Worm (Caenorhabditis elegans): ENCODE data around the gene srg-23.

The srg-23 gene

DNA sequence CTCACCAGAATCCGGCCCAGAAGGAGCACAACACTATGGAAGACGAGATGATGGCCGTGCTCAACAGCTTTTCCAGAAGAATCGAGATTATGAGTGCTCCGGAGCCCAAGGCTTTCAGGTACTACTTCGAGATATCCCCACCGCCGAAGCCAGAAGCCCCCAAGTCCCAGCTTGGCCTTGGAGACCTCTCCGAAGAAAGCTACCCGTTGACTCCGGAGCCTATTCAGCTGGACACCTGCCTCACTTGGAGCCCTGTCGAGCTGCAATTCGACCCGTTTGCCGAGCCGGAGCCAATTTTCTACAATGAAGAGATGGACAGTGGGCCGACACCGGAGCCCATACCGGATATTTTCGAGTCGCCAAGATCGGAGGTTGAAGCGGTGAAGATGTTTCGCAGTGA lies 34.4 kb downstream of the srg-23 start:
- no peak for TF ChIP-seq ceh-16 (tag; optimal IDR thresholded peaks at IDR 0.05)
- no peak for TF ChIP-seq nfya-1 (tag; optimal IDR thresholded peaks at IDR 0.05; ENCODE audit: insufficient read depth)
- no peak for TF ChIP-seq hmg-11 (tag; optimal IDR thresholded peaks at IDR 0.05)
- TF ChIP-seq nhr-11 (tag; optimal IDR thresholded peaks at IDR 0.05), result no peak
- TF ChIP-seq lsy-12 (tag; optimal IDR thresholded peaks at IDR 0.05), result no peak
- no peak for TF ChIP-seq nhr-76 (tag; optimal IDR thresholded peaks at IDR 0.05)
- no peak for TF ChIP-seq eor-1 (tag; optimal IDR thresholded peaks at IDR 0.05)

- TF ChIP-seq unc-39 (tag; optimal IDR thresholded peaks at IDR 0.05) (no peak), elt-3 (tag; optimal IDR thresholded peaks at IDR 0.05) (no peak), ceh-28 (tag; optimal IDR thresholded peaks at IDR 0.05) (no peak), R02D3.7 (tag; optimal IDR thresholded peaks at IDR 0.05) (no peak), pha-4 (tag; optimal IDR thresholded peaks at IDR 0.05) (no peak), jun-1 (tag; optimal IDR thresholded peaks at IDR 0.05) (no peak), nhr-11 (tag; optimal IDR thresholded peaks at IDR 0.05) (no peak), unc-62 (GFP tag; optimal IDR thresholded peaks at IDR 0.05) (no peak), egl-27 (tag; optimal IDR thresholded peaks at IDR 0.05) (no peak), daf-12 (tag; optimal IDR thresholded peaks at IDR 0.05) (no peak), pqm-1 (tag; optimal IDR thresholded peaks at IDR 0.05) (no peak), lsy-12 (tag; optimal IDR thresholded peaks at IDR 0.05) (no peak), mdl-1 (tag; optimal IDR thresholded peaks at IDR 0.05) (no peak), ceh-9 (tag; optimal IDR thresholded peaks at IDR 0.05) (no peak), skn-1 (tag; optimal IDR thresholded peaks at IDR 0.05) (no peak)
These were observed 35.2 kb downstream of the srg-23 start, which contains the start of gene Y25C1A.6 for ce11 chrII:3060782-3061181. Y25C1A.6 (plus strand) TSS chrII:3061082.

DNA sequence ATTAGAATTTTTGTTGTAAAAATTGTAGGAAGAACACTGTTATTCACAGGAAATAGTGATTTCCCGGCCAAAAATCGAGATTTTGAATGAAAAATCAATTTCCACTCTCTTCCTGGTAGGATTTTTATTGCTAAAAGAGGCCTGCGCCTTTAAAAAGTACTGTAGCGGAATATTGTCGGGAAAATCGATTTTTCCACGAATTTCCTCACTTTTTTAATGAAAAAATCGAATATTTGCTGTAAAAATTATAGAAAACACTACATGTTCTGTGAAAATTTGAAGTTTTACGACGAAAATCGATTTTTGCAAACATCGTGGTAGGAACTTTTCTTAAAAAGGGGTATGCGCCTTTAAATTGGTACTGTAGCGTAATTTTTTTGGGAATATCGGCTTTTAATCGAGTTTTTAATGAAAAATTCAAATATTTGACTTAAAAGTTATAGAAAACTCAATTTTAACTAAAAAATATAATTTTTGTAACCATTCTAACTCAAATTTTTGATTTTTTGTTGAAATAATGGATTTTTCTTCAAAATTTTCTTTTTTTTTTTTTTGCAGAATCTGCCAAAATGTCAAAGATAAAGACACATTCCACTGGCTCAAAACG lies 39.6 kb downstream of the srg-23 start, which contains the start of gene lin-8:
TSS of gene lin-8 (plus strand) at position 557 of the 607 bp plus-strand sequence.
- TF ChIP-seq mml-1 (tag; optimal IDR thresholded peaks at IDR 0.05) (no peak), ceh-82 (tag; optimal IDR thresholded peaks at IDR 0.05) (no peak)

ce11 chrII:3055531-3055930 lies 40.4 kb downstream of the srg-23 start:
- TF ChIP-seq lin-39 (tag; optimal IDR thresholded peaks at IDR 0.05) (peak; percentile 76), hmg-11 (tag; optimal IDR thresholded peaks at IDR 0.05) (peak; percentile 18), nfya-1 (tag; optimal IDR thresholded peaks at IDR 0.05; ENCODE audit: insufficient read depth) (peak; percentile 46), nhr-23 (tag; optimal IDR thresholded peaks at IDR 0.05) (no peak), nhr-76 (tag; optimal IDR thresholded peaks at IDR 0.05) (no peak)

DNA sequence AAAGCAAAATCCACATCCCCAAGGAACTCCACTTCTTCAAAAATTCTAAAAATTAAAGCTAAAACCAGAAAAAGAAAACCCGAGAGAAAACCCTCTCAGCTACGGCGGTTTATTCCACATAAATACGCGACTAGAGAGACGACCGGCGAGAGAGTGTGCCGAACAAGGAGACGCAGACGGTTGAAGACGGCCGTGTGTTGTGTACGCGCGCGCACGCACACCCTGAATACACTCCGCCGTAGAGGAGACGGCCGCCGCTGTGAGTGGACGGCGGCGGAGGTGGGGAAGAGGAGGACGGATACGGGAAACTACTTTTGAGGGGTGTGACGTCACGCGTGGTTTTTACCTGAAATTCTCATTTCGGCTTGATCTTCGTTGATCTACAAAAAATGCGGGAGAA lies 41.3 kb downstream of the srg-23 start:
- TF ChIP-seq sea-2 (GFP tag; optimal IDR thresholded peaks at IDR 0.05) (no peak), nhr-28 (tag; optimal IDR thresholded peaks at IDR 0.05) (no peak), lin-39 (tag; optimal IDR thresholded peaks at IDR 0.05) (peak; percentile 30), egl-5 (tag; optimal IDR thresholded peaks at IDR 0.05) (no peak), ceh-28 (tag; optimal IDR thresholded peaks at IDR 0.05) (no peak), ceh-9 (tag; optimal IDR thresholded peaks at IDR 0.05) (no peak), ama-1 (optimal IDR thresholded peaks at IDR 0.05) (no peak), mdl-1 (tag; optimal IDR thresholded peaks at IDR 0.05) (no peak), nhr-11 (tag; optimal IDR thresholded peaks at IDR 0.05) (no peak), tbx-2 (tag; optimal IDR thresholded peaks at IDR 0.05) (no peak), fos-1 (tag; optimal IDR thresholded peaks at IDR 0.05) (no peak), hmg-11 (tag; optimal IDR thresholded peaks at IDR 0.05) (peak; percentile 72)

ce11 chrII:3054221-3054620 lies 41.7 kb downstream of the srg-23 start, which contains the start of gene lido-13:
lido-13 (minus strand) TSS chrII:3054321.
- TF ChIP-seq nhr-237 (tag; optimal IDR thresholded peaks at IDR 0.05), result no peak
- no peak for TF ChIP-seq zag-1 (tag; optimal IDR thresholded peaks at IDR 0.05)
- TF ChIP-seq hmg-11 (tag; optimal IDR thresholded peaks at IDR 0.05), result no peak
- TF ChIP-seq nfya-1 (tag; optimal IDR thresholded peaks at IDR 0.05; ENCODE audit: insufficient read depth), result no peak
- TF ChIP-seq ztf-11 (tag; optimal IDR thresholded peaks at IDR 0.05), result no peak
- TF ChIP-seq unc-39 (tag; optimal IDR thresholded peaks at IDR 0.05), result no peak
- TF ChIP-seq sea-2 (GFP tag; optimal IDR thresholded peaks at IDR 0.05), result no peak
- no peak for TF ChIP-seq R02D3.7 (tag; optimal IDR thresholded peaks at IDR 0.05)
- no peak for TF ChIP-seq lsy-12 (tag; optimal IDR thresholded peaks at IDR 0.05)
- no peak for TF ChIP-seq lin-15B (tag; optimal IDR thresholded peaks at IDR 0.05)
- no peak for TF ChIP-seq nhr-67 (tag; optimal IDR thresholded peaks at IDR 0.05)
- TF ChIP-seq pqm-1 (tag; optimal IDR thresholded peaks at IDR 0.05), result no peak
- no peak for TF ChIP-seq fos-1 (tag; optimal IDR thresholded peaks at IDR 0.05)
- TF ChIP-seq jun-1 (tag; optimal IDR thresholded peaks at IDR 0.05), result no peak
- TF ChIP-seq elt-1 (tag; optimal IDR thresholded peaks at IDR 0.05), result no peak
- no peak for TF ChIP-seq ceh-82 (tag; optimal IDR thresholded peaks at IDR 0.05)

All from whole organism, L3 larva.